Worm (Caenorhabditis elegans): ENCODE measurements around the gene T05C3.2.

Gene T05C3.2

ce11 chrV:5493447-5493846, at the start of gene T05C3.2:
TSS of gene T05C3.2 (plus strand) at chrV:5493747.
- TF ChIP-seq nhr-12 (tag; optimal IDR thresholded peaks at IDR 0.05) (no peak), lin-39 (tag; optimal IDR thresholded peaks at IDR 0.05) (no peak), eor-1 (tag; optimal IDR thresholded peaks at IDR 0.05) (no peak), ZK546.5 (tag; optimal IDR thresholded peaks at IDR 0.05) (no peak), snpc-4 (tag; optimal IDR thresholded peaks at IDR 0.05) (no peak), lsy-12 (tag; optimal IDR thresholded peaks at IDR 0.05) (no peak), nhr-25 (tag; optimal IDR thresholded peaks at IDR 0.05) (no peak), elt-1 (tag; optimal IDR thresholded peaks at IDR 0.05) (no peak), ceh-16 (tag; optimal IDR thresholded peaks at IDR 0.05) (no peak), elt-3 (tag; optimal IDR thresholded peaks at IDR 0.05) (no peak), lin-15B (tag; optimal IDR thresholded peaks at IDR 0.05) (no peak), ceh-82 (tag; optimal IDR thresholded peaks at IDR 0.05) (no peak)

- TF ChIP-seq R02D3.7 (tag; optimal IDR thresholded peaks at IDR 0.05) (no peak), pha-4 (tag; optimal IDR thresholded peaks at IDR 0.05) (no peak), nhr-237 (tag; optimal IDR thresholded peaks at IDR 0.05) (no peak), jun-1 (tag; optimal IDR thresholded peaks at IDR 0.05) (no peak), ztf-4 (tag; optimal IDR thresholded peaks at IDR 0.05) (no peak), nhr-67 (tag; optimal IDR thresholded peaks at IDR 0.05) (no peak), nhr-28 (tag; optimal IDR thresholded peaks at IDR 0.05) (no peak), aly-2 (tag; optimal IDR thresholded peaks at IDR 0.05) (no peak), elt-3 (tag; optimal IDR thresholded peaks at IDR 0.05) (no peak), ceh-28 (tag; optimal IDR thresholded peaks at IDR 0.05) (no peak), nhr-43 (tag; optimal IDR thresholded peaks at IDR 0.05; ENCODE audit: poor library complexity, severe bottlenecking) (no peak), eor-1 (tag; optimal IDR thresholded peaks at IDR 0.05) (no peak), ZK546.5 (tag; optimal IDR thresholded peaks at IDR 0.05) (no peak), egl-27 (tag; optimal IDR thresholded peaks at IDR 0.05) (no peak), ceh-82 (tag; optimal IDR thresholded peaks at IDR 0.05) (no peak), lin-15B (tag; optimal IDR thresholded peaks at IDR 0.05) (no peak), nhr-25 (tag; optimal IDR thresholded peaks at IDR 0.05) (no peak), ceh-16 (tag; optimal IDR thresholded peaks at IDR 0.05) (no peak), daf-12 (tag; optimal IDR thresholded peaks at IDR 0.05) (no peak), pqm-1 (tag; optimal IDR thresholded peaks at IDR 0.05) (no peak)
Observed at ce11 chrV:5444037-5444436, 49.5 kb upstream of the T05C3.2 start.

ce11 chrV:5445839-5446238, 47.7 kb upstream of the T05C3.2 start, which contains the start of gene F08F3.1:
TSS of gene F08F3.1 (plus strand) at chrV:5446139.
- TF ChIP-seq egl-5 (tag; optimal IDR thresholded peaks at IDR 0.05) (no peak), fkh-10 (GFP tag; optimal IDR thresholded peaks at IDR 0.05) (no peak), lsy-12 (tag; optimal IDR thresholded peaks at IDR 0.05) (no peak), hmg-11 (tag; optimal IDR thresholded peaks at IDR 0.05) (no peak), lin-39 (tag; optimal IDR thresholded peaks at IDR 0.05) (no peak), ZK546.5 (tag; optimal IDR thresholded peaks at IDR 0.05) (no peak), fos-1 (tag; optimal IDR thresholded peaks at IDR 0.05) (no peak), nfya-1 (tag; optimal IDR thresholded peaks at IDR 0.05; ENCODE audit: insufficient read depth) (no peak), nhr-11 (tag; optimal IDR thresholded peaks at IDR 0.05) (no peak), nhr-67 (tag; optimal IDR thresholded peaks at IDR 0.05) (no peak), nhr-25 (tag; optimal IDR thresholded peaks at IDR 0.05) (no peak), skn-1 (tag; optimal IDR thresholded peaks at IDR 0.05) (no peak), aly-2 (tag; optimal IDR thresholded peaks at IDR 0.05) (no peak), sea-2 (GFP tag; optimal IDR thresholded peaks at IDR 0.05) (no peak), eor-1 (tag; optimal IDR thresholded peaks at IDR 0.05) (no peak)

ce11 chrV:5447057-5447456, 46.5 kb upstream of the T05C3.2 start:
- TF ChIP-seq ceh-28 (tag; optimal IDR thresholded peaks at IDR 0.05) (no peak), fkh-2 (tag; optimal IDR thresholded peaks at IDR 0.05) (no peak), nhr-28 (tag; optimal IDR thresholded peaks at IDR 0.05) (no peak), fos-1 (tag; optimal IDR thresholded peaks at IDR 0.05) (no peak), nhr-11 (tag; optimal IDR thresholded peaks at IDR 0.05) (no peak), nhr-12 (tag; optimal IDR thresholded peaks at IDR 0.05) (no peak), fkh-10 (GFP tag; optimal IDR thresholded peaks at IDR 0.05) (no peak), snpc-4 (tag; optimal IDR thresholded peaks at IDR 0.05) (no peak), hmg-11 (tag; optimal IDR thresholded peaks at IDR 0.05) (no peak), elt-3 (tag; optimal IDR thresholded peaks at IDR 0.05) (no peak), nhr-43 (tag; optimal IDR thresholded peaks at IDR 0.05; ENCODE audit: poor library complexity, severe bottlenecking) (no peak), mml-1 (tag; optimal IDR thresholded peaks at IDR 0.05) (no peak), elt-2 (tag; optimal IDR thresholded peaks at IDR 0.05) (no peak), nhr-67 (tag; optimal IDR thresholded peaks at IDR 0.05) (no peak), pqm-1 (tag; optimal IDR thresholded peaks at IDR 0.05) (no peak)

Data from whole organism, L3 larva.